Worm (Caenorhabditis elegans) whole organism, L4 larva: Measurements from ENCODE around the gene srh-292.
A peak's percentile ranks its signal among the peaks of the same experiment; 100 is the strongest.

Source experiments
- F44E2.7 ChIP-seq: fragments of 200-800 bp; sonication (Bioruptor generic); IDR thresholded peaks from 2 replicates; pipeline ENCODE4 v2.1.2; 2022; ENCODE audit warnings: missing genetic modification characterization, missing compliant biosample characterization
- F49E8.2 ChIP-seq: sonication (generic microtip); optimal IDR thresholded peaks from 2 replicates; lab custom pipeline; 2016; ENCODE audit warnings: missing compliant biosample characterization, mild to moderate bottlenecking, missing genetic modification characterization, borderline replicate concordance
- T20F7.1 ChIP-seq: fragments of 200-800 bp; sonication (Bioruptor generic); optimal IDR thresholded peaks from 2 replicates; lab custom pipeline; 2018; ENCODE audit warnings: mild to moderate bottlenecking, missing genetic modification characterization, missing compliant biosample characterization
- aha-1 ChIP-seq: fragments of 150-350 bp; peaks from one replicate; lab custom pipeline; 2014; ENCODE audit warnings: missing biosample characterization, missing genetic modification characterization
- attf-4 ChIP-seq: sonication (generic microtip); optimal IDR thresholded peaks from 3 replicates; lab custom pipeline; 2017; ENCODE audit warnings: missing biosample characterization, missing genetic modification characterization
- ceh-32 ChIP-seq: sonication (generic microtip); optimal IDR thresholded peaks from 2 replicates; lab custom pipeline; 2016; ENCODE audit warnings: mild to moderate bottlenecking, missing genetic modification characterization, missing compliant biosample characterization; ENCODE audit not compliant: poor library complexity
- ceh-82 ChIP-seq: sonication (generic microtip); optimal IDR thresholded peaks from 2 replicates; lab custom pipeline; 2017; ENCODE audit warnings: missing biosample characterization, missing genetic modification characterization
- daf-19 ChIP-seq: fragments of 200-800 bp; sonication (Bioruptor generic); conservative IDR thresholded peaks from 2 replicates; pipeline ENCODE4 v1.3.6; 2022; ENCODE audit warnings: missing genetic modification characterization, missing compliant biosample characterization
- dmd-6 ChIP-seq: fragments of 200-800 bp; sonication (Bioruptor generic); IDR thresholded peaks from 2 replicates; pipeline ENCODE4 v1.3.6; 2022; ENCODE audit warnings: missing genetic modification reagents, missing genetic modification characterization, missing compliant biosample characterization
- dmd-8 ChIP-seq: fragments of 200-800 bp; sonication (Bioruptor generic); IDR thresholded peaks from 2 replicates; pipeline ENCODE4 v1.3.6; 2022; ENCODE audit warnings: missing genetic modification characterization, missing compliant biosample characterization
- dpl-1 ChIP-seq: fragments of 150-350 bp; optimal IDR thresholded peaks from 2 replicates; lab custom pipeline; 2014; ENCODE audit warnings: missing biosample characterization, missing genetic modification reagents, missing genetic modification characterization
- fos-1 ChIP-seq: fragments of 150-350 bp; optimal IDR thresholded peaks from 2 replicates; lab custom pipeline; 2014; ENCODE audit warnings: missing biosample characterization, missing genetic modification characterization
- gei-8 ChIP-seq: fragments of 200-800 bp; sonication (Bioruptor generic); optimal IDR thresholded peaks from 2 replicates; lab custom pipeline; 2018; ENCODE audit warnings: mild to moderate bottlenecking, missing genetic modification characterization, missing compliant biosample characterization
- hif-1 ChIP-seq, 2 experiments: sonication (generic microtip); optimal IDR thresholded peaks; 2 replicates each; lab custom pipeline; 2016 to 2017; ENCODE audit warnings: missing compliant biosample characterization in 2 of 2, missing genetic modification characterization in 2 of 2, missing genetic modification reagents in 2 of 2, missing genotype in 2 of 2, mild to moderate bottlenecking in 1 of 2
- lim-7 ChIP-seq: fragments of 200-800 bp; sonication (Bioruptor generic); IDR thresholded peaks from 2 replicates; pipeline ENCODE4 v1.3.6; 2022; ENCODE audit warnings: missing genetic modification characterization, missing compliant biosample characterization
- lin-13 ChIP-seq: fragments of 150-350 bp; optimal IDR thresholded peaks from 2 replicates; lab custom pipeline; 2014; ENCODE audit warnings: missing biosample characterization, missing genetic modification reagents, missing genetic modification characterization
- lsy-2 ChIP-seq, 2 experiments: fragments of 150-350 bp in 1 of 2; sonication (generic microtip) in 1 of 2; optimal IDR thresholded peaks; 2 replicates each; lab custom pipeline; 2014 to 2017; ENCODE audit warnings: missing biosample characterization in 2 of 2, missing genetic modification characterization in 2 of 2
- mdl-1 ChIP-seq, 2 experiments: fragments of 150-350 bp in 1 of 2; sonication (generic microtip) in 1 of 2; optimal IDR thresholded peaks; 2 replicates each; lab custom pipeline; 2014 to 2017; ENCODE audit warnings: missing biosample characterization in 2 of 2, missing genetic modification characterization in 2 of 2
- mes-2 ChIP-seq: sonication (generic microtip); optimal IDR thresholded peaks from 2 replicates; lab custom pipeline; 2016; ENCODE audit warnings: missing genotype, mild to moderate bottlenecking, missing genetic modification characterization, missing compliant biosample characterization; ENCODE audit not compliant: poor library complexity, severe bottlenecking
- mxl-3 ChIP-seq: fragments of 200-800 bp; sonication (Bioruptor generic); optimal IDR thresholded peaks from 2 replicates; lab custom pipeline; 2018; ENCODE audit warnings: mild to moderate bottlenecking, missing genetic modification characterization, missing compliant biosample characterization
- nhr-41 ChIP-seq: fragments of 200-800 bp; sonication (Bioruptor generic); IDR thresholded peaks from 2 replicates; pipeline ENCODE4 v1.3.6; 2022; ENCODE audit warnings: missing genetic modification reagents, missing genetic modification characterization, missing compliant biosample characterization
- nhr-48 ChIP-seq: sonication (generic microtip); optimal IDR thresholded peaks from 2 replicates; lab custom pipeline; 2016; ENCODE audit warnings: mild to moderate bottlenecking, missing genetic modification characterization, missing compliant biosample characterization
- nhr-6 ChIP-seq: fragments of 150-350 bp; optimal IDR thresholded peaks from 2 replicates; lab custom pipeline; 2014; ENCODE audit warnings: missing biosample characterization, missing genetic modification characterization
- pha-4 ChIP-seq, 2 experiments: fragments of 150-350 bp in 1 of 2; fragments of 200-800 bp in 1 of 2; sonication (Bioruptor generic) in 1 of 2; IDR thresholded peaks in 1 of 2; optimal IDR thresholded peaks in 1 of 2; 2 replicates each; pipeline versions ENCODE4 v1.3.6 to Lab custom; 2014 to 2022; ENCODE audit warnings: missing genetic modification characterization in 2 of 2, missing genetic modification reagents in 2 of 2, missing biosample characterization in 1 of 2, missing compliant biosample characterization in 1 of 2
- rbr-2 ChIP-seq: sonication (generic microtip); optimal IDR thresholded peaks from 2 replicates; lab custom pipeline; 2016; ENCODE audit warnings: missing genotype, missing genetic modification characterization, missing compliant biosample characterization
- snpc-1.2 ChIP-seq: fragments of 200-800 bp; sonication (Bioruptor generic); IDR thresholded peaks from 2 replicates; pipeline ENCODE4 v1.3.6; 2022; ENCODE audit warnings: missing genetic modification reagents, missing genetic modification characterization, missing compliant biosample characterization
- spr-1 ChIP-seq: sonication (generic microtip); optimal IDR thresholded peaks from 2 replicates; lab custom pipeline; 2016; ENCODE audit warnings: mild to moderate bottlenecking, missing genetic modification characterization, missing compliant biosample characterization
- tag-97 ChIP-seq: fragments of 200-800 bp; sonication (Bioruptor generic); IDR thresholded peaks from 2 replicates; pipeline ENCODE4 v1.3.6; 2022; ENCODE audit warnings: missing genetic modification characterization, missing compliant biosample characterization
- tra-1 ChIP-seq: fragments of 200-800 bp; sonication (Bioruptor generic); IDR thresholded peaks from 2 replicates; pipeline ENCODE4 v1.3.6; 2022; ENCODE audit warnings: missing genetic modification reagents, missing genetic modification characterization, missing compliant biosample characterization
- unc-130 ChIP-seq: sonication (generic microtip); optimal IDR thresholded peaks from 2 replicates; lab custom pipeline; 2016; ENCODE audit warnings: missing genetic modification reagents, missing genetic modification characterization, missing compliant biosample characterization
- zfp-2 ChIP-seq: sonication (generic microtip); optimal IDR thresholded peaks from 2 replicates; lab custom pipeline; 2016; ENCODE audit warnings: mild to moderate bottlenecking, missing genetic modification characterization, missing compliant biosample characterization
- zfp-3 ChIP-seq: fragments of 200-800 bp; sonication (Bioruptor generic); conservative IDR thresholded peaks from 2 replicates; pipeline ENCODE4 v1.3.6; 2022; ENCODE audit warnings: missing genetic modification reagents, missing genetic modification characterization, missing compliant biosample characterization
- ztf-7 ChIP-seq: fragments of 150-350 bp; optimal IDR thresholded peaks from 2 replicates; lab custom pipeline; 2014; ENCODE audit warnings: missing biosample characterization, missing genetic modification characterization

srh-292 gene

ce11 chrV:17767249-17767648 lies 35.3 kb upstream of the srh-292 start, which contains the start of gene srh-284:
Gene srh-284 (plus strand): TSS chrV:17767549.
- no peak for TF ChIP-seq zfp-3
- no peak for TF ChIP-seq ztf-7
- no peak for TF ChIP-seq rbr-2
- no peak for TF ChIP-seq spr-1 (tag; lab: Kevin White, UChicago)
- TF ChIP-seq nhr-48 (tag; lab: Kevin White, UChicago) = no peak
- TF ChIP-seq zfp-2 (tag; lab: Kevin White, UChicago) = no peak
- TF ChIP-seq mes-2 (tag; lab: Kevin White, UChicago) = no peak
- TF ChIP-seq daf-19 (GFP tag; lab: Robert Waterston, UW) = no peak
- no peak for TF ChIP-seq T20F7.1 (GFP tag; lab: Kevin White, UChicago)
- no peak for TF ChIP-seq lsy-2 (tag; optimal IDR thresholded peaks at IDR 0.05; lab: Kevin White, UChicago)
- no peak for TF ChIP-seq dmd-6 (GFP tag; lab: Robert Waterston, UW)
- TF ChIP-seq nhr-6 (tag; lab: Kevin White, UChicago) = no peak
- no peak for TF ChIP-seq aha-1 (tag; lab: Kevin White, UChicago)
- TF ChIP-seq nhr-41 (GFP tag; lab: Robert Waterston, UW) = no peak
- no peak for TF ChIP-seq F49E8.2 (tag; lab: Kevin White, UChicago)
- no peak for TF ChIP-seq pha-4 (GFP tag; IDR thresholded peaks at IDR 0.05; lab: Robert Waterston, UW)
- no peak for TF ChIP-seq pha-4 (tag; optimal IDR thresholded peaks at IDR 0.05; lab: Kevin White, UChicago)

ce11 chrV:17767768-17768167 lies 34.8 kb upstream of the srh-292 start:
- no peak for TF ChIP-seq unc-130
- TF ChIP-seq lim-7 (GFP tag; lab: Robert Waterston, UW) = peak; percentile 61; the same call in 1 of the 2 replicates
- 0 out of 2 replicates have a peak, but pooled peaks have one; percentile 46 for TF ChIP-seq snpc-1.2

- TF ChIP-seq attf-4 (tag; lab: Kevin White, UChicago) (no peak), tag-97 (GFP tag; lab: Robert Waterston, UW) (no peak), ceh-82 (no peak), aha-1 (tag; lab: Kevin White, UChicago) (no peak), mxl-3 (no peak), hif-1 (tag; optimal IDR thresholded peaks at IDR 0.05; lab: Kevin White, UChicago) (no peak), dpl-1 (no peak), fos-1 (tag; lab: Kevin White, UChicago) (no peak), mdl-1 (tag; optimal IDR thresholded peaks at IDR 0.05; lab: Kevin White, UChicago) (no peak), gei-8 (GFP tag; lab: Kevin White, UChicago) (no peak), mes-2 (tag; lab: Kevin White, UChicago) (no peak), F44E2.7 (GFP tag; lab: Robert Waterston, UW) (no peak)
- TF ChIP-seq, all 104 proteins: peak for 0
Observed at ce11 chrV:17773108-17773507, 29.5 kb upstream of the srh-292 start, which contains the start of gene sre-21. Gene sre-21 (minus strand): TSS chrV:17773208.

- TF ChIP-seq dmd-8 (GFP tag; lab: Robert Waterston, UW) = no peak
Observed at ce11 chrV:17777127-17777526, 25.4 kb upstream of the srh-292 start, which contains the start of gene ddo-1. Gene ddo-1 (minus strand): TSS chrV:17777227.

ce11 chrV:17777624-17778023 lies 24.9 kb upstream of the srh-292 start, which contains the start of gene C47A10.12:
Gene C47A10.12 (plus strand): TSS chrV:17777924.
- TF ChIP-seq ceh-82 (no peak), lin-13 (no peak), tra-1 (GFP tag; lab: Robert Waterston, UW) (no peak), ceh-32 (no peak), aha-1 (tag; lab: Kevin White, UChicago) (peak; percentile 4)
